Worm (Caenorhabditis elegans) whole organism, midembryonic: ENCODE data around the gene C06E1.1.

Source experiments
- T22C8.4 ChIP-seq: fragments of 200-800 bp; sonication (Bioruptor generic); IDR thresholded peaks from 2 replicates; pipeline ENCODE4 v1.3.6; 2022; ENCODE audit warnings: missing genetic modification characterization, missing compliant biosample characterization
- cog-1 ChIP-seq: sonication (generic microtip); optimal IDR thresholded peaks from 2 replicates; lab custom pipeline; 2016; ENCODE audit warnings: missing genetic modification characterization, missing compliant biosample characterization
- flt-1 ChIP-seq: fragments of 200-800 bp; sonication (Bioruptor generic); IDR thresholded peaks from 2 replicates; pipeline ENCODE4 v1.3.6; 2022; ENCODE audit warnings: missing genetic modification characterization, missing compliant biosample characterization
- klf-2 ChIP-seq: fragments of 200-800 bp; sonication (Bioruptor generic); conservative IDR thresholded peaks from 2 replicates; pipeline ENCODE4 v1.3.6; 2022; ENCODE audit warnings: missing genetic modification reagents, missing genetic modification characterization, missing compliant biosample characterization
- med-1 ChIP-seq: sonication (generic microtip); optimal IDR thresholded peaks from 2 replicates; lab custom pipeline; 2017; ENCODE audit warnings: missing genetic modification characterization, mild to moderate bottlenecking, missing compliant biosample characterization, antibody characterized with exemption, missing genetic modification reagents; ENCODE audit not compliant: insufficient read depth
- ref-1 ChIP-seq: fragments of 200-800 bp; sonication (Bioruptor generic); conservative IDR thresholded peaks from 2 replicates; pipeline ENCODE4 v1.3.6; 2022; ENCODE audit warnings: missing genetic modification reagents, missing genetic modification characterization, missing compliant biosample characterization
- tab-1 ChIP-seq: fragments of 200-800 bp; sonication (Bioruptor generic); IDR thresholded peaks from 2 replicates; pipeline ENCODE4 v1.3.6; 2022; ENCODE audit warnings: missing genetic modification characterization, missing compliant biosample characterization
- ztf-23 ChIP-seq: fragments of 200-800 bp; sonication (Bioruptor generic); IDR thresholded peaks from 2 replicates; pipeline ENCODE4 v1.3.6; 2022; ENCODE audit warnings: missing genetic modification reagents, missing genetic modification characterization, missing compliant biosample characterization
- ztf-29 ChIP-seq: fragments of 200-800 bp; sonication (Bioruptor generic); IDR thresholded peaks from 2 replicates; pipeline ENCODE4 v1.3.6; 2022; ENCODE audit warnings: missing genetic modification reagents, missing genetic modification characterization, missing compliant biosample characterization

DNA sequence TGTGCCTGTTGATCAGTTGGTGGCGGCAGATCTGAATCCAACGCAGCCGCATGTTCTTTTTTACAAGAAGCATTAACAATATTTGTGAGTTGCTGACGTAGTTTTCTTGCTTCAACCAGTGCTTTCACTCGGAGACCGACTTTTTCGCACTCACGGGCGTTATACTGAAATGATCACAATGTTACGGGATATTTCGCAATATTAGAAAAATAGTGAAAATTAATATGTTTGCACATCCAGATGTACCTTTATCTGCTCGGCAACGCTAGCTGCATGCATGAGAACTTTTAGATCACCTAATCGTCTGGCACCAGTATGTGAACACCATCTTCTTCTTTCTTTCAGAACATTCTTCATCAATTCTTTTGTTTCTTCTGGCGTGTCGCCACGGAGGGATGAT, 5.7 kb downstream of the C06E1.1 start:
- no peak for TF ChIP-seq ztf-29
- TF ChIP-seq ref-1 (GFP tag; lab: Robert Waterston, UW): no peak
- no peak for TF ChIP-seq klf-2 (GFP tag; lab: Robert Waterston, UW)
- TF ChIP-seq cog-1 (tag; lab: Kevin White, UChicago): no peak
- no peak for TF ChIP-seq ztf-23 (GFP tag; lab: Robert Waterston, UW)
- no peak for TF ChIP-seq flt-1
- no peak for TF ChIP-seq tab-1 (GFP tag; lab: Robert Waterston, UW)
- TF ChIP-seq med-1 (GFP tag; lab: Kevin White, UChicago): no peak
- no peak for TF ChIP-seq T22C8.4
